Worm (Caenorhabditis elegans): Measurements from ENCODE around the gene F46H5.2.

F46H5.2 gene

DNA sequence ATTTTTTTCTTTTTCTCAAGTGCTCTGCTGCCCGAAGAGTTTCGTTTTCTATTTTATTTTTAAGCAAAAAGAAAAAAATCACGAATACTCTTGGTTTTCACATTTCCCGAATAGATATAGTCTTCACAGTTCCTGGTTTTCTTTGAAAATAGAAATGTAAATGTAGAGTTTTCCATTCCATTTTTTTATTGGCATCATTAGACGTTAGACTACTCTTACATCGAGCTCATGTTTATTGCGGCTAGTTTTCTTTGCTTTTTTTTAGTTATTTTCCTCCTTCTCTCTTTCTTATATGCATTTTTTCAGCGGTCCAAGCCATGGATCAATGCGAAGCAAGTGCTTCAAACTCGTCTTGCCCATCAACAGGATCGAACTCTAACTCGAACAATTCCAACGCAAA lies at the start of gene F46H5.2:
F46H5.2 (plus strand) TSS at position 301 of the 400 bp plus-strand sequence.
- TF ChIP-seq unc-62 (GFP tag; optimal IDR thresholded peaks at IDR 0.05): no peak

DNA sequence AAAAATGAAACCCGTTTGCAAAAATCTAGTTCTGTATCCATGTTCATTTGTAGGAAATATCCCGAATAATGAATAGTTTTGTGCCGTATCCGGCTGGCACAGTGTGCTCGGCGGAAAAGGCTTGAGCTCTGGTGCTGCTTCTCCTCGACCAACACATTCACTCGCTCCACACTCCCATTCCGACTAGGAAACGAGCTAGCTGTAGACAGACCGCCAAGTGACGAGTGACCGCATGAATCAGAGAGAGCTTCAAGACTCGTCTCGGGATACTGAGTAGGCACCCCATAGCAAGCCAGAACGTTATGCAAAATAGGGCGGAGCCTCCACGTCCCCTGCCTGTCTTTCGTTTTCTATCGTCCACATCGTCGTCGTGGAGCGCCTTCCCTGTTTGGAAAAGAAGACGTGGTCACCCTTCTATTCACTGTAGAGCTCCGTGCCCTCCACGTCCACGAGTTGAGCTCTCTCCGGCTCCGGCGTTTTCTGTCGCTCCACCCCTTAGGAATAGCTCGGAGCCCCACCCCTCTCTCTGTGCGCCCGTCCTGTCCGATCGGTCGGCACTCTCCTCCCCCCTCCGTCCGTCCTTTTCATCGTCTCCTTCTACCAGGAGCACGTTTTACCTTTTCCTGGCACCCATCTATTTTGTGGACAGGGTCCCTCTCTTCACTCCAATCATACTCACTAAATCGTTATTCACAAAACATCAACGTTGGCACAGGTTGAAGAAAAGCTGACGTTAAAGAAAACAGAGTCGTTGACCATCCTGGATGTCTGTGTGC lies 47.6 kb upstream of the F46H5.2 start, which contains the start of gene syd-9:
syd-9 (plus strand) TSS at position 394 of the 776 bp plus-strand sequence.
- no peak for TF ChIP-seq unc-62 (GFP tag; optimal IDR thresholded peaks at IDR 0.05)

DNA sequence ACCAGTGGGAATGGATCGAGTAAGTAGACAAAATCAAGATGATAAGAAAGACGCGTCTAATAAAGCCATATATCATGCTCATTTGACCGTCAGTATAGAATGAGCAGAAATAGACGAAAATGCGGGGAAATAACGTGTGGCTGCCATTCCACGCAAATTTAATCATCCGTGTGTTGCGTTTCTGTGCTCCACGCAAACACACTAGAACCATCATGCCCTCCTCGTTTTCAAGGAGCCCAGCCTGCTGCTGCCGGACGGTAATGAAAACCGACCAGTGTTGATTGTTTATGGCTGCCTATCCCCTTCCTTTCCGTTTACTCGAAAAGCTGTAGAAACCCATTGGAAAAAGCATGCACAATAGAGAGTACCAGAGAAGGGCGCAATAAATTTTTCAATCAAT lies 45.2 kb upstream of the F46H5.2 start:
- TF ChIP-seq unc-62 (GFP tag; optimal IDR thresholded peaks at IDR 0.05): no peak

DNA sequence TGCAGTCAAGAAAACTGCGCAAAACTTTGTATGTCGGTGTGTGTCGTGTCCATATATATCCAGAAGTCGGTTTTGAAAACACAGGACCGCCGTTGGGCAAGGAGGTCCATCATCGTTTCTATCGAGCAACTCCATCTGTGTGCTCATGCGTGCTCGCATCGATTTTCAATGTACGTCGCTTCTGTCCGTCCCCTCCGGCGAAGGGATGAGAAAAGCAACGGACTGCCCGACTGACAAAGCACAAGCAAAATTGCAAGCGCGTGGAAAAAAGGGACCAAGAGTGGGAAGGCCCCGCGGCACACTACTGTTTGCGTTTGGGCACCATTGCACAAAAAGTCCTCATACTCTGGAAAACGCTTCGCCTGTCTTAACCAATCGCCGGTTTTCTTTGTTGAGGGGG lies 43.1 kb upstream of the F46H5.2 start:
- no peak for TF ChIP-seq unc-62 (GFP tag; optimal IDR thresholded peaks at IDR 0.05)

DNA sequence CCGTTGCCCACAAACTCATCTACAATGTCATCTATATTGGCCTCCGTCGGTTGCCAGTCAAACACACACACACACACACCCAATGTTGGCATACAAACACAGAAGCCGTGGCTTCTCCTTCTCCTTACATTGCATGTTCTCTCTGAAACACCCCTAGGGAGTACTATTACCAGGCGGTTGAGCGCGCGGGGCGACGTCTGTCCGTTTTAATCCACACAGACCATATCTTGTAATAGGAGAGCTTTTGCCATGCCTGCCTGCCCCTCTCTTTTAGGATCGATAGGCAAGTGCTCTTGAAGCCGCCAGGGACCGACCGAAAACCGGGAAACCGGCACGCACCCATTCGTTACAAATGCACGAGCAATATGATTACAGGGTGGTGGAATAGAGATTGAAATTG lies 40.9 kb upstream of the F46H5.2 start:
- TF ChIP-seq unc-62 (GFP tag; optimal IDR thresholded peaks at IDR 0.05): no peak

DNA sequence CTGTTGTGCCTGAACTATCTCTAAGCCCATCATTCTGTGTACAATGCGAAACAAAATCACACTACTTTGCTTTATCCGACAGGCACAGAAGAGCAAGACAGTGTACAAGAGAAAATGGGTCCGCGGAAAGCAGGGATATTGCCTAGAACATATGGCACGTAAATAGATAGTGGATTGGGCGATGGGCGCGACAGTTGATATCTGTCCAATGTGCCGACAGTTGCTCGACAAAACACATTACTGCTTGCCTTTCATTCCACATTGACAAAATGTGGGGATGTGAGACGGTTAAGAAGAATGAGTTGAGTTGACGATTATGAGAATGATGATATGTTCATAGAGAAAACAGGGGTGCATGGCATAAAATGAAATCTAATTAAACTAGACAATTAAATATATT lies 40.4 kb upstream of the F46H5.2 start:
- TF ChIP-seq unc-62 (GFP tag; optimal IDR thresholded peaks at IDR 0.05): no peak

DNA sequence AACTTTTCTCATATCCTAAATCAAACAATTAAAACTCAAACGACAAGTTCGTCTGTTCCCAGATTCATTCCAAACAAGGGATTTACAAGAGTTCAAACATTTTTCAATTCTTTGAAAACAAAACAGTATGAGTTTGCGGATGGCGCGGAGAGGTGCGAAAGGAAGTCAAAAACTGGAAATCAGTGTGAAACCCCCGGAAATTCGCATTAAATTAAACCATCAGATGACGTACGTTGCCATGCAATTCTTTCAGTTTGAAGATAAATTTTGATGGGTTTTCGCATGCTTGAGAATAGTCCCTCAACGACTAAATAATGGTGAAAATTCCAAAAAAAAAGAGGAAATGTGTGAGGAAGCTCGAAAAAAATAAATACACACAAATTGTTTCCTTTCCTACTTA lies 36.1 kb upstream of the F46H5.2 start:
- TF ChIP-seq unc-62 (GFP tag; optimal IDR thresholded peaks at IDR 0.05): no peak

DNA sequence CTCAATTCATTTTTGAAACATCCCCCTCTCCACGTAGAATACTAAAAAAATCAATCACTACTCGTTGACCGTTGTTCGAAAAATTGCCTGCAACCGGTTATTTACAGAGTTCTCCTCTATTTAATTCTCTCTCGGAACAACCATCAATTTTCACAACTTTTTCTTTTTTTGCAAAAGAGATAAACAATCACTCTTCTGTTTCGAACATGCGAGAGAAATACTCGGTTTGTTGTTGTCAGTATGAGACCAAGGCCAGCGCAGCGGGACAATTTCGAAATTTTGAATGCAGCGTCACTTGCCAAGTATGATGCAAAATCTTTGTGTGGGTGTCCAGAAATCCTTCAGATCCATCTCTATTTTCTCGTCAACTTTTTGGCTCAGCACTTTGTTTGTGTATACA lies 35.1 kb upstream of the F46H5.2 start:
- TF ChIP-seq unc-62 (GFP tag; optimal IDR thresholded peaks at IDR 0.05): no peak

DNA sequence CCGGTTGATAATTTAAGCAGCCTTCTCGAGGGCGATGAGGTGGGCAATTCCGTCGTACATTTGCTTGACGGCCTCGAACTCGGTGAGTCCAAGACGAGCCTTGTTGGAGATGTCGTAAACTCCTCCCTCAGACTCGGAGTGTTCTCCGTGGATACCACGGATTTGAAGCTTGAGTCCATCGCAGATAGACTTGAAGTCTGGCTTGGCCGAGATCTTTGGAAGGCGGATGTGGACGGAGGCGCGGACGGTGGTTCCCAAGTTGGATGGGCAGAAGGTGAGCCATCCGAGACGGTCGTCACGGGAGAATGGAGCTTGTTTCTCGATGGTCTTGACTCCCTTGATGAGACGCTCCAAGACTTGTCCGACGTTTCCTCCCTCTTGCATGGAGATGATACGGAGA lies 34.6 kb upstream of the F46H5.2 start:
- TF ChIP-seq unc-62 (GFP tag; optimal IDR thresholded peaks at IDR 0.05): no peak

DNA sequence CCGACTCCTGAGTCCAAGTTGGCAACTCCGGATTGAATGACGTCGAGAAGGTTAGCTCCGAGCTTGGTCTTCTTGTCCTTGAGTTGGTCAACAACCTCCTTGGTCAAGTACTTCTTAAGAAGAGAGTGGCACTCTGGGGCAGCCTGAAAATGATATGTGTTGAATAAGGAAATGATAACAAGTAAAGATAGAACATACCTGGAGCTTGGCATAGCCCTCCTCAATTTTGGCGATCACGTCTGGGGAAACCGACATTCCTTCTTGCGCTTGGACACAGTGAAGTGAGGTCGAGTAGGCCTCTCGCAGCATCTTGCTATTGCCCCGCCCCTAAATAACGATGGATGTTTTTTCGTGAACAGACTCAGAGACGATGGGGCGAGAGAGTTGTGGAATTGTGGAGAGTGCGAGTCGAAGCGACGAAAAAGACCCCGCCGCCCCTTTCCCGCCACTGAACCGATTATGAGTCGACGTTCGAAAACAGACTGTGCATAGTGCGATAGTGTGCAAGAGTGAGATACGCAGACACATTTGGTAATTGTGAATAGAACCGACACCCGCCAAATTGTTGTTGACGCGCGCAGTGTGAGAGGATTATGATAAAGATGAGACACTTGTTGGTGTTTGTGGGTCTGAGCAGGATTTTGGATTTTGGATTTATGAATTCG lies 33.2 kb upstream of the F46H5.2 start:
- TF ChIP-seq unc-62 (GFP tag; optimal IDR thresholded peaks at IDR 0.05): no peak

DNA sequence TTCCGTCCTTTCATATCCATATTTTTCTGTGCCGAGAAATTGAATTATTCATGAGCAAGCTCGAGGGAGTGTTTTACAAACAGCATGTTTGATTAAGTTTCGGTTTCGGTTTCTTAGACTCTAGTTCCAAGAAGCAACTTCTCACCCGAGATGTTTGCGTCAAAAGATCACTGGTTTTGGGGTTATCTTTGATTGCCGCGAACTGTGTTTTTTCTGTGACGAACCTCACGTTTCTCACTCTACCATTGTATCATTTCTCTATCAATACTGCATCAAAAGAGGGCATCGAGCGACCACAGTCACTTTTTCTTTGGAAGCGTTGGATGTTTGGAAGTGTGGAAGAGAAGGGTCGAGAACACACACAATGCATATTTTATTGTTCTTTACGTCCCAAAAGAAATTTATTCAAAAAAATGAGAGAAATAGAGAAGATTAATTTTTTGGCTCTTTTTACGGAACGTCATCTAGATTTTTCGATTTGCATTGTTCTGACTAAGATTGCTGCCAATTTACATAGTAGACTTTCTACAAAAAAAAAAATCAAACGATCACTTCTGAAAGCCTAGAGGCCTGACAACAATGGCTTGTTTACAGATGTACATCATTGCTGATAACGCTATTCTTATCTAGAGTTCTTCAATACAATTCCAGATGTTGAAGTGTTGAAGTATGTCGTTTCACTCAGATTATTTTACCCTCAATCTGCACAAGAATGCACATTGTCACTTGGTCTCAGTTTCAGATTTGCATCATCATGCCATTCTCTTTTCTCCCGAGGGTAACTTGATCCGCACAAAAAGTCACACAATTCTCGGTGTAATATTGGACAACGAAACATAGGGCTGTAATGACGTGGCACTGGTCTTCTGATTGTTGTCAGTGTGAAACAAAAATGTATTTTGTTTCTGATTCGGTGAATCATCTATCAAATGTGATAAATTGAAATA lies 32.0 kb upstream of the F46H5.2 start:
- no peak for TF ChIP-seq unc-62 (GFP tag; optimal IDR thresholded peaks at IDR 0.05)

DNA sequence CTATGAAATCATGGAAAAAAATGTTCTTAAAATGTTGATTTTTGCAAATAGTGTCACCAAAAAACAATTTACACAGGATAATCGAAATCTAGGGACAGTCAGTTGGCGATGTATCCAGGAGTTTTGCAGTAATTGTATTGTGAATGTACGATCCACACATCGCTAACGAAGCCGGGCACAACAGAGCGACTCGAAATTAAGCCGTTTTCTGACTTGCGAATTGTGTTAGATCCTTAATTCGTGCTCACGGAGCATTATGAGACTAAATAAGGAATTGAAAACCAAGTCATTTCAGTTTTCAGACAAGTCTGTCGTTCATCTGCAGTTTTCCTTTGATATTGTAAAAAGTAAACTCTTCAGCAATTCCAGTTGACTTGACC lies 31.4 kb upstream of the F46H5.2 start:
- no peak for TF ChIP-seq unc-62 (GFP tag; optimal IDR thresholded peaks at IDR 0.05)

DNA sequence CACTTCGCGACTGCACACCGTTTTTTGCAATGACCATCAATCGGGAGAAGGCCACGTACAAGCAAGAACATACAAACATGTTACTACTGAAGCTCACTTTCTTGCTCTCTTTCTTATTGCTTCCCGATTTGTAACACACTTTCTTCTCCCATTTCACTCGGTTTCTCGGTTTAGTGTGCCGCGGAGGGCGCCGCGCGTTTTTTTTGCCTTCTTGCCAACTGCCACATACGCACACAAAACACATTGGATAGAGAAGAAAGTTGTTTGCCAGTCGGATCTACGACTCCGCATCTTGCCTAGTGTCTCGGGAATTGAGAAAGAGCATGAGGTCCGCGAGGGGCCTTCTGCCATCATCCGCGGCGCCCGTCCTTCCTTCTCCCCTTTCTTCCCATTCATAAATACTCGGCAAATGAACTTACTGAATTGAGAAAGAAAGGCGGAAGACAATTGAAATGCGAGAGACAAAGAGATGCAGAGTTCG lies 30.7 kb upstream of the F46H5.2 start:
- TF ChIP-seq unc-62 (GFP tag; optimal IDR thresholded peaks at IDR 0.05): no peak

DNA sequence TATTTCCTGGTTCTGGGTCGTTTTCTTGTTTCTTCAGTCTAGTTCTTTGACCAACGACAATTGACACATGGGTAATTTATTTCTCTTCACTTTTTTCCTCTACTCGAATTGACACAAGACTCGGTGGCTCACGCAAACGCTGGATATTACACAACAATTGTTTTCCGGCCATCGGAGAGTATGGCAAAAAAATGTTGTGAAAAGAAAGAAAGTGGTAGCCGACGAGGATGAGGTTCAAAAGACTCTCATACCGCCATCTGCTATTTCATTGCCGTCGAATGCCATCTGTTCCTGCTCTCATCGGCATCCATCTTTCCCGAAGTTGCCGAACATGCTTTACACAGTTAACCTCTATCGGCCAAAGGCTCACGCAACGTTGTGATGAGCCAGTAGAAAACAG lies 28.7 kb upstream of the F46H5.2 start:
- TF ChIP-seq unc-62 (GFP tag; optimal IDR thresholded peaks at IDR 0.05): no peak

DNA sequence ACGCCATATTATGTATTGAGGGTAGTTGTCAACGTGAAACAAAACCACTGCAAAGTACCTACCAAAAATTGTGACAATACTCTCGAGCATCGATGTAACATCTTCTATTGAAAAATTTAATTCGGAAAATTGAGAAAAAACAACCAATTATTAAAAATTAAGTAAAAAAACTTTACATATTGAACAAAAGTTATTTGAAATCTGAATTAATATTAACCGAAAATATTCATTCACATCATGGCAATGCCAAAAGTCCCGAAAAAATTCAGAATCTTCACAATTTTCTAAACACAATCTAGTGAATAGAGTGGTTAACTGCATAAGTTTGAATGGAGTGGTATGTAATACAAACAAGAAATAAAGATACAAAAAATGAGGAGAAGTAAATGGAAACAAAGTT lies 26.9 kb upstream of the F46H5.2 start, which contains the start of gene F46H5.3:
F46H5.3 (minus strand) TSS at position 101 of the 400 bp plus-strand sequence.
- TF ChIP-seq unc-62 (GFP tag; optimal IDR thresholded peaks at IDR 0.05): no peak

DNA sequence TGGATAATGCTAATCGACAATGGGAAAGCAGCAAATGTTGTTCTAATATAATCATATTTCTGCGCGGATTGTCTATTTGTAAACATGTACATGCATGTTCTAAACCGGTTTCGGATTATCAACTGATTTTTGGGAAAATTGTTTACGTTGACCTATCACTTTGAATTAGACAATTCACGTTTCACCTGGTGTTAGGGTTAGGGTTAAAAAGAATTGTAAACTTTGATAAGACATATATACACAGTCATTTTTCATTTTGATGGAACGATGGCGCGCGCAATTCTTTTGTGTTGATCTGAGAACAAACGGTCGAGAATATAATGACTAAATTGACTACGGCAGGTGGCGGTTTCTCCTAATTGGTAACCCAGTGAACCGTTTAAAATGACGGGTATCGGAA lies 23.3 kb upstream of the F46H5.2 start:
- TF ChIP-seq unc-62 (GFP tag; optimal IDR thresholded peaks at IDR 0.05): no peak

Data from whole organism, dauer.